Worm (Caenorhabditis elegans) whole organism, midembryonic: ENCODE results near the gene ragc-1.

ENCODE experiments used
- T22C8.4 ChIP-seq: fragments of 200-800 bp; sonication (Bioruptor generic); IDR thresholded peaks from 2 replicates; pipeline ENCODE4 v1.3.6; 2022; ENCODE audit warnings: missing genetic modification characterization, missing compliant biosample characterization
- cog-1 ChIP-seq: sonication (generic microtip); optimal IDR thresholded peaks from 2 replicates; lab custom pipeline; 2016; ENCODE audit warnings: missing genetic modification characterization, missing compliant biosample characterization
- flt-1 ChIP-seq: fragments of 200-800 bp; sonication (Bioruptor generic); IDR thresholded peaks from 2 replicates; pipeline ENCODE4 v1.3.6; 2022; ENCODE audit warnings: missing genetic modification characterization, missing compliant biosample characterization
- klf-2 ChIP-seq: fragments of 200-800 bp; sonication (Bioruptor generic); conservative IDR thresholded peaks from 2 replicates; pipeline ENCODE4 v1.3.6; 2022; ENCODE audit warnings: missing genetic modification reagents, missing genetic modification characterization, missing compliant biosample characterization
- med-1 ChIP-seq: sonication (generic microtip); optimal IDR thresholded peaks from 2 replicates; lab custom pipeline; 2017; ENCODE audit warnings: missing genetic modification characterization, mild to moderate bottlenecking, missing compliant biosample characterization, antibody characterized with exemption, missing genetic modification reagents; ENCODE audit not compliant: insufficient read depth
- ref-1 ChIP-seq: fragments of 200-800 bp; sonication (Bioruptor generic); conservative IDR thresholded peaks from 2 replicates; pipeline ENCODE4 v1.3.6; 2022; ENCODE audit warnings: missing genetic modification reagents, missing genetic modification characterization, missing compliant biosample characterization
- tab-1 ChIP-seq: fragments of 200-800 bp; sonication (Bioruptor generic); IDR thresholded peaks from 2 replicates; pipeline ENCODE4 v1.3.6; 2022; ENCODE audit warnings: missing genetic modification characterization, missing compliant biosample characterization
- ztf-23 ChIP-seq: fragments of 200-800 bp; sonication (Bioruptor generic); IDR thresholded peaks from 2 replicates; pipeline ENCODE4 v1.3.6; 2022; ENCODE audit warnings: missing genetic modification reagents, missing genetic modification characterization, missing compliant biosample characterization
- ztf-29 ChIP-seq: fragments of 200-800 bp; sonication (Bioruptor generic); IDR thresholded peaks from 2 replicates; pipeline ENCODE4 v1.3.6; 2022; ENCODE audit warnings: missing genetic modification reagents, missing genetic modification characterization, missing compliant biosample characterization

The ragc-1 gene

DNA sequence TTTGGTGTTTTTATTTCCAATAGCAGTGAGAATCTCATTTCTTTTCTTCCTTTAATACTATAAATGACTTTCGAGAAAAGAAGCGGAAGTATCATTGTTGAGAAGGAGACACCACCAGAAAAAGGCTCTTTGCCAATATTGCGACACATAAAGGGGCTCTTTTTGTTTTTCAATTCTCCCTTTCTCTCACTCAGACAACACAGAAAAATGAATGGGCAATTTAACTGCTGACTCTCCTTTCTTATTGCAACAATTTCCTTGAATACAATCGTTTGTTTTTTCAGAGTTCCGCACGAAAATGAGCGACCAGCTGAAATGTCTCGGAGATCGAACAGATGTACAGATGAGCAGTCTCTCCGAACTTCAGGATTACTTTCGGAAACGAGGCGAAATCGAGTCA is 30.4 kb downstream of the ragc-1 start:
- no peak for TF ChIP-seq ztf-23 (GFP tag; lab: Robert Waterston, UW)
- no peak for TF ChIP-seq flt-1 (GFP tag; lab: Robert Waterston, UW)
- TF ChIP-seq ztf-29 (GFP tag; lab: Robert Waterston, UW): no peak
- TF ChIP-seq med-1 (GFP tag; lab: Kevin White, UChicago): no peak
- TF ChIP-seq ref-1 (GFP tag; lab: Robert Waterston, UW): no peak
- no peak for TF ChIP-seq T22C8.4 (GFP tag; lab: Robert Waterston, UW)
- TF ChIP-seq tab-1: no peak
- no peak for TF ChIP-seq cog-1
- TF ChIP-seq klf-2: no peak

ce11 chrIV:11572524-11572923 is 32.2 kb downstream of the ragc-1 start:
- TF ChIP-seq flt-1 (GFP tag; lab: Robert Waterston, UW) (no peak), tab-1 (no peak), cog-1 (no peak)

DNA sequence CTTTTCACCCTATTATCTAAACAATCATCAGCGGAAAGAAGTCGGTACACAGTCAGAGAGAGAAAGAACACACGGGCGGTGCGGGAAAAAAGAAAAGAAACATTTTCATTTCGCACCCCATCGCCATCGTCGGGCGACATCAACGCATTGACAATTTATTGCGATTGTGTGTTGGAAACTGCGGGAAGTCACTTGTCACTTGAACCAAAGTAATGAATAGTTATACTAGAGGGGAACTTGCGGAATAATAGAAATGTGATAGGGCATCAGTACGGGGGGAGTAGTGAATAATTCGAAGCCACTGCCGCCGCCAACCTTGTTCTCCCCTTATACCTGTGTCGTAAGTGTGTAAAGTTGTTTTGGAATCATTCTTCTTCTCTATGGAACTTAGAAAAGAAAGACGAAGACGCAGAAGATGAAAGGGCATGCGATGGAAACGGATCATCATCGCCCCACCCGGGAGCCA is 33.3 kb downstream of the ragc-1 start:
- no peak for TF ChIP-seq ref-1 (GFP tag; lab: Robert Waterston, UW)

ce11 chrIV:11570200-11570599 is 34.5 kb downstream of the ragc-1 start, which contains the start of gene srgp-1:
Gene srgp-1 (plus strand): TSS chrIV:11570500.
- TF ChIP-seq ztf-23 (GFP tag; lab: Robert Waterston, UW): no peak

DNA sequence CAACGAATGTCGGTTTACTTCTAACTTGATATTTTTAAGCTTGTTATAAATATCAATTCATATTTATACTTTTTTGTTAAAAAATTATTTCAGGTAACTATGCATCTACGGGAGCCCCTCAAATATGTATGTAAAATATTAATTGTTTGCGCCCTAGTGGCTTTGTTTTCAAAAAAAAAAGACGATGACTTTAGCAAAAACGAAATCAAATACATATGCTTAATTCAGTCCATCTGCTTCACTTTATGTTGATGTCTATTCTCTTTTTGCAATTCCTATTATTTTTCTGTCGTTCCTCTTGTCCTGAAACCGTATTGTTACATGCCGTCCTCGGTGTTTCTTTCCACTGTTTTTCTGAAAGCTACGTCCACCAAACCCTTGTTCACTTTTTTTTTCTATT is 34.9 kb downstream of the ragc-1 start:
- TF ChIP-seq T22C8.4 (GFP tag; lab: Robert Waterston, UW) (no peak), klf-2 (no peak), ref-1 (GFP tag; lab: Robert Waterston, UW) (no peak)

DNA sequence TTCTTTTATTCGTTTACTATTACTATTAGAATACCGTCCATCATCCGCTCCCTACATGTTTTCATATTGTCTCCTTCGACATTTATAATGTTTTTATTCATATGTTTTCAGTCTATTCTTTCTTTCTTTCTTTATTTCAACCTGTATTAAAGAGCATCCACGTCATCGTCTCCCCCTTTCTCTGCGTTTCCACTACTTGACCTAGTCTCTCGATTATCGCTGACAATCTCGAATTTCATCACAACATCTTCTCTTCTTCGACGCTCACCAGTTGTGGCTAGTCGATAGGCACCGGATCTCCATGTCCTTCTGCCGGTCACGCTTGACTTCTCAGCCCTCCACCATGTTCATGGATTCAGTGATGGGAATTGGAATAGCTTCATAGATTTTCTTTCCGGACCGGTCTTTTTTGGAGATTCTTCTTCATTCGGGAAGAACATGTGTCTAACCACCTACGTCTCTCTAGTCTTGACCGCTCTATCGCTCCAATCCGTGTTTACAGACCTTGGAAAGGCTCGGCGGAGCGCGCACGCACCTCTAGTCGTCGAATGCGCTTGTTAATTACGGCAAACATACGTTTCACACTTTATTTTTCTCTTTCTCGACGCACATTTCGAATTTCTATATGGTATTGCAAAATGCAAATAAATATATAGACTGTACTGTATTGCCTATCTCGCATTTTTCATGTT is 36.3 kb downstream of the ragc-1 start:
- TF ChIP-seq tab-1 (no peak), ztf-23 (GFP tag; lab: Robert Waterston, UW) (no peak), T22C8.4 (GFP tag; lab: Robert Waterston, UW) (no peak), ref-1 (GFP tag; lab: Robert Waterston, UW) (no peak), flt-1 (GFP tag; lab: Robert Waterston, UW) (no peak)

ce11 chrIV:11566146-11566545 is 38.6 kb downstream of the ragc-1 start, which contains the start of gene sec-24.1:
Gene sec-24.1 (minus strand): TSS chrIV:11566194.
- TF ChIP-seq T22C8.4 (GFP tag; lab: Robert Waterston, UW) (no peak), med-1 (GFP tag; lab: Kevin White, UChicago) (no peak), cog-1 (peak; percentile 75)

ce11 chrIV:11565022-11565421 is 39.7 kb downstream of the ragc-1 start:
- TF ChIP-seq cog-1 (no peak), tab-1 (no peak), klf-2 (no peak), ztf-23 (GFP tag; lab: Robert Waterston, UW) (no peak), ref-1 (GFP tag; lab: Robert Waterston, UW) (no peak), ztf-29 (GFP tag; lab: Robert Waterston, UW) (no peak), flt-1 (GFP tag; lab: Robert Waterston, UW) (no peak), med-1 (GFP tag; lab: Kevin White, UChicago) (no peak), T22C8.4 (GFP tag; lab: Robert Waterston, UW) (no peak)

ce11 chrIV:11563090-11563489 is 41.6 kb downstream of the ragc-1 start:
- no peak for TF ChIP-seq klf-2
- TF ChIP-seq cog-1: no peak
- no peak for TF ChIP-seq ztf-29 (GFP tag; lab: Robert Waterston, UW)
- TF ChIP-seq tab-1: no peak
- TF ChIP-seq ref-1 (GFP tag; lab: Robert Waterston, UW): no peak
- no peak for TF ChIP-seq med-1 (GFP tag; lab: Kevin White, UChicago)
- no peak for TF ChIP-seq T22C8.4 (GFP tag; lab: Robert Waterston, UW)
- no peak for TF ChIP-seq flt-1 (GFP tag; lab: Robert Waterston, UW)
- TF ChIP-seq ztf-23 (GFP tag; lab: Robert Waterston, UW): no peak

DNA sequence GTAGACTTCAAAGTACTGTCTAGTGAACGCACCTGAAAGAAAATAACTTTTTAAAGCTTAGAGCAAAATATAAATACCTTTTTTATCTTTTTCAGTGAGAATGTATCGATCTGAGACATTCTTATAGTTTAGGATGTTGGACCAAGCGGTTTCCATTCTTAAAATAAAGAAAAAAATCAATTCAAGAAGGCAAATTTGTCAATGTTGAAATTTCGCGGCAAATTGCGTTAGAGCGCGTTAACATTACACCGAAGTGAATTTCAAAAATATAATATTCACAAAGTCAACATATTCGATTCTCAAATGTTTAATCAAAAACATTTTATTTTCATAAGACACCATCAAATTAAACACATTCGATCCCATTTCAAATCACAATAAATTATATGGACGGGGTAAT is 43.1 kb downstream of the ragc-1 start, which contains the start of gene F12F6.7:
Gene F12F6.7 (minus strand): TSS at position 157 of the 400 bp plus-strand sequence.
- TF ChIP-seq ztf-29 (GFP tag; lab: Robert Waterston, UW) (no peak), klf-2 (no peak), tab-1 (no peak), med-1 (GFP tag; lab: Kevin White, UChicago) (no peak), flt-1 (GFP tag; lab: Robert Waterston, UW) (no peak), cog-1 (no peak), T22C8.4 (GFP tag; lab: Robert Waterston, UW) (no peak), ztf-23 (GFP tag; lab: Robert Waterston, UW) (no peak), ref-1 (GFP tag; lab: Robert Waterston, UW) (no peak)
